Worm (Caenorhabditis elegans) whole organism, midembryonic: ENCODE results near the gene F59A6.10.

Experiments used
- T22C8.4 ChIP-seq: fragments of 200-800 bp; sonication (Bioruptor generic); IDR thresholded peaks from 2 replicates; pipeline ENCODE4 v1.3.6; 2022; ENCODE audit warnings: missing genetic modification characterization, missing compliant biosample characterization
- cog-1 ChIP-seq: sonication (generic microtip); optimal IDR thresholded peaks from 2 replicates; lab custom pipeline; 2016; ENCODE audit warnings: missing genetic modification characterization, missing compliant biosample characterization
- flt-1 ChIP-seq: fragments of 200-800 bp; sonication (Bioruptor generic); IDR thresholded peaks from 2 replicates; pipeline ENCODE4 v1.3.6; 2022; ENCODE audit warnings: missing genetic modification characterization, missing compliant biosample characterization
- klf-2 ChIP-seq: fragments of 200-800 bp; sonication (Bioruptor generic); conservative IDR thresholded peaks from 2 replicates; pipeline ENCODE4 v1.3.6; 2022; ENCODE audit warnings: missing genetic modification reagents, missing genetic modification characterization, missing compliant biosample characterization
- med-1 ChIP-seq: sonication (generic microtip); optimal IDR thresholded peaks from 2 replicates; lab custom pipeline; 2017; ENCODE audit warnings: missing genetic modification characterization, mild to moderate bottlenecking, missing compliant biosample characterization, antibody characterized with exemption, missing genetic modification reagents; ENCODE audit not compliant: insufficient read depth
- ref-1 ChIP-seq: fragments of 200-800 bp; sonication (Bioruptor generic); conservative IDR thresholded peaks from 2 replicates; pipeline ENCODE4 v1.3.6; 2022; ENCODE audit warnings: missing genetic modification reagents, missing genetic modification characterization, missing compliant biosample characterization
- ztf-23 ChIP-seq: fragments of 200-800 bp; sonication (Bioruptor generic); IDR thresholded peaks from 2 replicates; pipeline ENCODE4 v1.3.6; 2022; ENCODE audit warnings: missing genetic modification reagents, missing genetic modification characterization, missing compliant biosample characterization

DNA sequence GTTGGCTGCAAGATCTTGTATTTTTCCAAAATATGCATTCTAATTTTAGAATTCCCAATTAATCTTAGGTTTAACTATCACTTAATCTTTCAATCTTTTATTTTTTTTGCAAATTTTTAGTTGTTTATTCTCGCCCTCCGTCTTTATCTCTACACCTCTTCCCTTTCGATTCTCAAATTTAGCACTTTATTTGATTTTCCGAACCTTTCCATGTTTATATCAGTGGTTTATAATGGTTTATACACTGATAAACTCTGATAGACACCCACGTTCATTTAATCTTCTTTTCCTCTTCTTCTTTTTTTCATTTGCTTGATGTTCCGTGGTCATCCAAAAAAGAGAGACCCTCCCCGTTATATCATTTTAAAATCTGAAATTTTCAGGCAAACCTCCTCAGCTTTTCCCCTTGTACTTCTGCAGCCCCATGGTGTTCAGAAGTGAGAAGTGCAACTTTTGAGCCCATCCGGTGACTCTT, 18.7 kb downstream of the F59A6.10 start, which contains the start of the genes nsy-1 and F59A6.13:
- TF ChIP-seq flt-1 (GFP tag; lab: Robert Waterston, UW) (no peak), klf-2 (GFP tag; lab: Robert Waterston, UW) (no peak), T22C8.4 (no peak), ref-1 (GFP tag; lab: Robert Waterston, UW) (no peak), med-1 (GFP tag; lab: Kevin White, UChicago) (no peak), ztf-23 (GFP tag; lab: Robert Waterston, UW) (no peak), cog-1 (tag; lab: Kevin White, UChicago) (no peak)
